Fruit fly (Drosophila melanogaster) whole organism, embryonic: ENCODE results near the gene CG31459.
A peak's percentile ranks its signal among the peaks of the same experiment; 100 is the strongest.

Experiments
- Adf1 ChIP-seq: fragments of 200-800 bp; sonication (Bioruptor generic); IDR thresholded peaks from 2 replicates; pipeline ENCODE4 v1.3.6; 2022; ENCODE audit warnings: missing biosample characterization, missing genetic modification characterization
- Atf3 ChIP-seq: fragments of 200-800 bp; sonication (Bioruptor generic); optimal IDR thresholded peaks from 3 replicates; lab custom pipeline; 2016; ENCODE audit warnings: missing biosample characterization, missing genetic modification characterization
- Bteb2 ChIP-seq: fragments of 200-800 bp; sonication (Bioruptor generic); optimal IDR thresholded peaks from 2 replicates; lab custom pipeline; 2016; ENCODE audit warnings: missing biosample characterization, missing genetic modification characterization
- CG10321 ChIP-seq: fragments of 200-800 bp; sonication (Bioruptor generic); IDR thresholded peaks from 2 replicates; pipeline ENCODE4 v1.3.6; 2022; ENCODE audit warnings: missing biosample characterization, missing genetic modification characterization
- CG14965 ChIP-seq: fragments of 200-800 bp; sonication (Bioruptor generic); optimal IDR thresholded peaks from 2 replicates; lab custom pipeline; 2016; ENCODE audit warnings: missing biosample characterization, missing genetic modification characterization, borderline replicate concordance
- CG15514 ChIP-seq: fragments of 200-800 bp; sonication (Bioruptor generic); optimal IDR thresholded peaks from 3 replicates; lab custom pipeline; 2017; ENCODE audit warnings: missing biosample characterization, missing genetic modification characterization, mild to moderate bottlenecking, moderate library complexity, missing genetic modification reagents
- CG18764 ChIP-seq: fragments of 200-800 bp; sonication (Bioruptor generic); optimal IDR thresholded peaks from 3 replicates; lab custom pipeline; 2016; ENCODE audit warnings: missing biosample characterization, missing genetic modification characterization
- CG2712 ChIP-seq: fragments of 200-800 bp; optimal IDR thresholded peaks from 3 replicates; lab custom pipeline; 2019; ENCODE audit warnings: missing biosample characterization, mild to moderate bottlenecking, missing genetic modification characterization, moderate library complexity
- CG2889 ChIP-seq: fragments of 200-800 bp; sonication (Bioruptor generic); IDR thresholded peaks from 3 replicates; pipeline ENCODE4 v1.3.6; 2022; ENCODE audit warnings: missing biosample characterization, missing genetic modification characterization
- CG31365 ChIP-seq: fragments of 200-800 bp; sonication (Bioruptor generic); optimal IDR thresholded peaks from 2 replicates; lab custom pipeline; 2018; ENCODE audit warnings: missing biosample characterization, mild to moderate bottlenecking, missing genetic modification characterization
- CG4424 ChIP-seq: fragments of 200-800 bp; sonication (Bioruptor generic); optimal IDR thresholded peaks from 3 replicates; lab custom pipeline; 2016; ENCODE audit warnings: missing biosample characterization, missing genetic modification characterization
- CG5180 ChIP-seq: fragments of 200-800 bp; sonication (Bioruptor generic); optimal IDR thresholded peaks from 3 replicates; lab custom pipeline; 2017; ENCODE audit warnings: missing biosample characterization, missing genetic modification characterization, mild to moderate bottlenecking, moderate library complexity, missing genetic modification reagents
- CG5245 ChIP-seq: fragments of 200-800 bp; sonication (Bioruptor generic); optimal IDR thresholded peaks from 3 replicates; lab custom pipeline; 2016; ENCODE audit warnings: missing biosample characterization, missing genetic modification characterization
- CG7556 ChIP-seq: fragments of 200-800 bp; sonication (Bioruptor generic); optimal IDR thresholded peaks from 2 replicates; lab custom pipeline; 2017; ENCODE audit warnings: missing biosample characterization, mild to moderate bottlenecking, missing genetic modification characterization
- CG9437 ChIP-seq: fragments of 200-800 bp; sonication (Bioruptor generic); optimal IDR thresholded peaks from 2 replicates; lab custom pipeline; 2018; ENCODE audit warnings: missing biosample characterization, mild to moderate bottlenecking, missing genetic modification characterization
- CG9932 ChIP-seq: fragments of 200-800 bp; sonication (Bioruptor generic); IDR thresholded peaks from 2 replicates; pipeline ENCODE4 v1.3.6; 2022; ENCODE audit warnings: missing biosample characterization, missing genetic modification characterization
- Deaf1 ChIP-seq: fragments of 200-800 bp; optimal IDR thresholded peaks from 3 replicates; lab custom pipeline; 2019; ENCODE audit warnings: missing biosample characterization, mild to moderate bottlenecking, missing genetic modification characterization, moderate library complexity
- H15 ChIP-seq: fragments of 200-800 bp; sonication (Bioruptor generic); IDR thresholded peaks from 3 replicates; pipeline ENCODE4 v1.3.6; 2022; ENCODE audit warnings: missing biosample characterization, missing genetic modification characterization
- HmgZ ChIP-seq: fragments of 200-800 bp; sonication (Bioruptor generic); optimal IDR thresholded peaks from 2 replicates; lab custom pipeline; 2018; ENCODE audit warnings: missing biosample characterization, mild to moderate bottlenecking, missing genetic modification characterization
- Lim3 ChIP-seq: fragments of 200-800 bp; sonication (Bioruptor generic); IDR thresholded peaks from 2 replicates; pipeline ENCODE4 v1.3.6; 2022; ENCODE audit warnings: missing biosample characterization, missing genetic modification characterization
- Mad ChIP-seq: fragments of 200-800 bp; sonication (Bioruptor generic); optimal IDR thresholded peaks from 2 replicates; lab custom pipeline; 2016; ENCODE audit warnings: missing biosample characterization, missing genetic modification characterization
- Max ChIP-seq: fragments of 200-800 bp; sonication (Bioruptor generic); optimal IDR thresholded peaks from 2 replicates; lab custom pipeline; 2016; ENCODE audit warnings: missing biosample characterization, mild to moderate bottlenecking, missing genetic modification characterization
- Nf-YA ChIP-seq: fragments of 200-800 bp; sonication (Bioruptor generic); IDR thresholded peaks from 2 replicates; pipeline ENCODE4 v1.3.6; 2022; ENCODE audit warnings: missing biosample characterization, missing genetic modification characterization
- Opbp ChIP-seq: fragments of 200-800 bp; sonication (Bioruptor generic); IDR thresholded peaks from 3 replicates; pipeline ENCODE4 v1.3.6; 2022; ENCODE audit warnings: missing biosample characterization, missing genetic modification characterization; ENCODE audit not compliant: partially characterized antibody
- Vsx1 ChIP-seq: fragments of 200-800 bp; sonication (Bioruptor generic); optimal IDR thresholded peaks from 2 replicates; lab custom pipeline; 2017; ENCODE audit warnings: missing biosample characterization, mild to moderate bottlenecking, missing genetic modification characterization, missing genetic modification reagents
- ara ChIP-seq: fragments of 200-800 bp; sonication (Bioruptor generic); IDR thresholded peaks from 2 replicates; pipeline ENCODE4 v1.3.6; 2022; ENCODE audit warnings: missing biosample characterization, missing genetic modification characterization
- bbx ChIP-seq: fragments of 200-800 bp; sonication (Bioruptor generic); IDR thresholded peaks from 2 replicates; pipeline ENCODE4 v1.3.6; 2022; ENCODE audit warnings: missing biosample characterization, missing genetic modification characterization; ENCODE audit not compliant: partially characterized antibody
- br ChIP-seq: fragments of >200 bp; optimal IDR thresholded peaks from 2 replicates; lab custom pipeline; 2017
- chn ChIP-seq: fragments of 200-800 bp; sonication (Bioruptor generic); optimal IDR thresholded peaks from 2 replicates; lab custom pipeline; 2016; ENCODE audit warnings: missing biosample characterization, missing genetic modification characterization
- crp ChIP-seq, 2 experiments: fragments of 200-800 bp; sonication (Bioruptor generic); optimal IDR thresholded peaks; 2 replicates in 1 of 2; 3 replicates in 1 of 2; lab custom pipeline; 2017; ENCODE audit warnings: missing biosample characterization in 2 of 2, missing genetic modification characterization in 2 of 2, mild to moderate bottlenecking in 1 of 2, moderate library complexity in 1 of 2
- dysf ChIP-seq: fragments of 200-800 bp; sonication (Bioruptor generic); IDR thresholded peaks from 3 replicates; pipeline ENCODE4 v1.3.6; 2022; ENCODE audit warnings: missing biosample characterization, missing genetic modification characterization
- ewg ChIP-seq: fragments of 200-800 bp; sonication (Bioruptor generic); optimal IDR thresholded peaks from 3 replicates; lab custom pipeline; 2017; ENCODE audit warnings: mild to moderate bottlenecking, missing biosample characterization, missing genetic modification reagents, missing genetic modification characterization
- fd102C ChIP-seq: fragments of 200-800 bp; sonication (Bioruptor generic); optimal IDR thresholded peaks from 2 replicates; lab custom pipeline; 2018; ENCODE audit warnings: missing biosample characterization, mild to moderate bottlenecking, missing genetic modification characterization, moderate library complexity
- gfzf ChIP-seq: fragments of 200-800 bp; sonication (Bioruptor generic); optimal IDR thresholded peaks from 2 replicates; lab custom pipeline; 2016; ENCODE audit warnings: missing biosample characterization, mild to moderate bottlenecking, missing genetic modification characterization, moderate library complexity
- ham ChIP-seq: fragments of 200-800 bp; sonication (Bioruptor generic); IDR thresholded peaks from 2 replicates; pipeline ENCODE4 v1.3.6; 2022; ENCODE audit warnings: missing biosample characterization, missing genetic modification characterization
- inv ChIP-seq: fragments of 200-800 bp; sonication (Bioruptor generic); IDR thresholded peaks from 2 replicates; pipeline ENCODE4 v1.3.6; 2022; ENCODE audit warnings: missing biosample characterization, missing genetic modification characterization; ENCODE audit not compliant: partially characterized antibody
- jigr1 ChIP-seq: fragments of 200-800 bp; sonication (Bioruptor generic); IDR thresholded peaks from 3 replicates; pipeline ENCODE4 v1.3.6; 2022; ENCODE audit warnings: missing biosample characterization, missing genetic modification characterization
- klu ChIP-seq: fragments of 200-800 bp; sonication (Bioruptor generic); IDR thresholded peaks from 2 replicates; pipeline ENCODE4 v1.3.6; 2022; ENCODE audit warnings: missing biosample characterization, missing genetic modification characterization
- lola ChIP-seq, 3 experiments: fragments of >200 bp in 2 of 3; fragments of 200-800 bp in 1 of 3; sonication (Bioruptor generic) in 1 of 3; optimal IDR thresholded peaks; 2 replicates each; lab custom pipeline; 2017 to 2019; ENCODE audit warnings: missing biosample characterization in 3 of 3, missing genetic modification characterization in 3 of 3, mild to moderate bottlenecking in 1 of 3, moderate library complexity in 1 of 3
- lov ChIP-seq, 2 experiments: fragments of 200-800 bp in 1 of 2; fragments of >200 bp in 1 of 2; sonication (Bioruptor generic) in 1 of 2; IDR thresholded peaks in 1 of 2; optimal IDR thresholded peaks in 1 of 2; 2 replicates in 1 of 2; 3 replicates in 1 of 2; pipeline versions ENCODE4 v1.3.6 to Lab custom; 2017 to 2022; ENCODE audit warnings: missing biosample characterization in 1 of 2, missing genetic modification characterization in 1 of 2
- luna ChIP-seq: fragments of 200-800 bp; sonication (Bioruptor generic); optimal IDR thresholded peaks from 2 replicates; lab custom pipeline; 2016; ENCODE audit warnings: missing biosample characterization, missing genetic modification characterization
- maf-S ChIP-seq: fragments of 200-800 bp; sonication (Bioruptor generic); optimal IDR thresholded peaks from 2 replicates; lab custom pipeline; 2016; ENCODE audit warnings: missing biosample characterization, missing genetic modification characterization
- nmo ChIP-seq: fragments of 200-800 bp; sonication (Bioruptor generic); optimal IDR thresholded peaks from 2 replicates; lab custom pipeline; 2018; ENCODE audit warnings: missing biosample characterization, mild to moderate bottlenecking, missing genetic modification characterization, moderate library complexity
- org-1 ChIP-seq: fragments of 200-800 bp; sonication (Bioruptor generic); optimal IDR thresholded peaks from 2 replicates; lab custom pipeline; 2017; ENCODE audit warnings: missing biosample characterization, missing genetic modification characterization
- phol ChIP-seq: fragments of 200-800 bp; sonication (Bioruptor generic); optimal IDR thresholded peaks from 3 replicates; lab custom pipeline; 2018; ENCODE audit warnings: missing biosample characterization, mild to moderate bottlenecking, missing genetic modification characterization, moderate library complexity
- row ChIP-seq: fragments of 200-800 bp; sonication (Bioruptor generic); IDR thresholded peaks from 3 replicates; pipeline ENCODE4 v1.3.6; 2022; ENCODE audit warnings: missing biosample characterization, missing genetic modification characterization
- sisA ChIP-seq: fragments of 200-800 bp; sonication (Bioruptor generic); IDR thresholded peaks from 2 replicates; pipeline ENCODE4 v1.3.6; 2022; ENCODE audit warnings: missing biosample characterization, missing genetic modification characterization
- ttk ChIP-seq: fragments of 200-800 bp; sonication (Bioruptor generic); IDR thresholded peaks from 2 replicates; pipeline ENCODE4 v2.1.2; 2022; ENCODE audit warnings: missing biosample characterization, missing genetic modification characterization

CG31459 gene

DNA sequence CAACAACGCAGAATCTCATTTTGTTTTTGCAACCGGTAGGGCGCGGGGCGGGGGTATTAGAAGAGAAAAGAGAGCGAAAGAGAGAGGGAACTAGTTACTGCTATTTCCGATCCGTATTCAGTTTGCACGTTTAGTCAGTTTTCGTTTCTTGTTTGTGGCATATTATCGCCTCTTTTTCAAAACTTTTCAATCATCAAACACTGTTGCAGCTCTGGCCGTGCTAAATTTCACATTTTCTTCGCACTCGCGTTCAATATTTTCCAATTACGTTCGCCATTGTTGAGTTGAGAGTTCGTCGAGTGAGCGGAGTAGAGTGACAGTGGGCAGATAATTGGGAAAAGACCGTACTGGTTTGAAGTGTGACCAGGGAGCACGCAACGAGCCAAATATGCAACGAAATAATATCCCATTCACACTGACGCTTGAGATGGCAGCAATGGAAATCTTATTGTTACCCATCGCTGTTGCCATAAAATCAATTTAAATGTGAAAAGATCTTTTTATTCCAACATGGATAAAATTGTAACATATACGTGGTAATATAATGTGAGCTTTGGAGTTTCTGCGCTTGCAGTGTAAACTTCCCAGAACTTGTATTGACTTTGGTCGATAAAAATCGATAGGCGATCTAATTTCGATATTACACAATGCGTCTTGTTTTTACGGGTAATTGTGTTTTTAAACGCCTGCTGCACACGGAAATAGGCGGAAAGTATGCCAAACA lies 20.5 kb downstream of the CG31459 start, which contains the start of the genes Ire1 and Mrm2 (continued):
- TF ChIP-seq sisA: peak; percentile 85
- TF ChIP-seq CG31365 (tag; lab: Kevin White, UChicago): no peak
- peak; percentile 83 for TF ChIP-seq Atf3 (GFP tag; lab: Kevin White, UChicago)
- peak; percentile 65; the same call in 1 of the 2 replicates for TF ChIP-seq ara (GFP tag; lab: Robert Waterston, UW)
- TF ChIP-seq lola (GFP tag; optimal IDR thresholded peaks at IDR 0.05; lab: Kevin White, UChicago): peak in 2 of 3 experiments; percentile 79 to 100
- TF ChIP-seq br: no peak
- peak; percentile 84 for TF ChIP-seq maf-S (GFP tag; lab: Kevin White, UChicago)
- TF ChIP-seq phol: peak; percentile 91
- TF ChIP-seq HmgZ (tag; lab: Kevin White, UChicago): peak; percentile 86
- TF ChIP-seq nmo (GFP tag; lab: Kevin White, UChicago): peak; percentile 92
- TF ChIP-seq CG7556 (GFP tag; lab: Kevin White, UChicago): peak; percentile 46
- TF ChIP-seq bbx: peak; percentile 52
- TF ChIP-seq CG5245 (GFP tag; lab: Kevin White, UChicago): peak; percentile 60
- TF ChIP-seq Bteb2: peak; percentile 86
- TF ChIP-seq ewg (GFP tag; lab: Kevin White, UChicago): peak; percentile 66
- TF ChIP-seq CG9932 (GFP tag; lab: Robert Waterston, UW): peak; percentile 93
- TF ChIP-seq ttk (GFP tag; lab: Robert Waterston, UW): peak; percentile 81
- TF ChIP-seq CG18764 (GFP tag; lab: Kevin White, UChicago): peak; percentile 75
- TF ChIP-seq lov (optimal IDR thresholded peaks at IDR 0.05; lab: Kevin White, UChicago): no peak
- peak; percentile 74; the same call in 1 of the 3 replicates for TF ChIP-seq lov (GFP tag; IDR thresholded peaks at IDR 0.05; lab: Robert Waterston, UW)
- peak; percentile 76 for TF ChIP-seq CG4424 (GFP tag; lab: Kevin White, UChicago)
- no peak for TF ChIP-seq org-1
- peak in 1 of 2 experiments; percentile 51 for TF ChIP-seq crp (GFP tag; optimal IDR thresholded peaks at IDR 0.05; lab: Kevin White, UChicago)
- TF ChIP-seq inv (GFP tag; lab: Robert Waterston, UW): peak; percentile 74
- peak; percentile 29 for TF ChIP-seq Deaf1 (tag; lab: Kevin White, UChicago)
- no peak for TF ChIP-seq jigr1 (GFP tag; lab: Robert Waterston, UW)
- TF ChIP-seq CG9437 (GFP tag; lab: Kevin White, UChicago): peak; percentile 61
- TF ChIP-seq CG15514 (GFP tag; lab: Kevin White, UChicago): peak; percentile 88
- no peak for TF ChIP-seq fd102C (GFP tag; lab: Kevin White, UChicago)
- no peak for TF ChIP-seq ham (GFP tag; lab: Robert Waterston, UW)
- no peak for TF ChIP-seq Vsx1 (GFP tag; lab: Kevin White, UChicago)
- TF ChIP-seq dysf (GFP tag; lab: Robert Waterston, UW): peak; percentile 84
- TF ChIP-seq Max (GFP tag; lab: Kevin White, UChicago): peak; percentile 63
- TF ChIP-seq chn (GFP tag; lab: Kevin White, UChicago): peak; percentile 81
- no peak for TF ChIP-seq CG5180 (GFP tag; lab: Kevin White, UChicago)
- peak; percentile 21; the same call in 1 of the 3 replicates for TF ChIP-seq H15 (GFP tag; lab: Robert Waterston, UW)
- peak; percentile 74 for TF ChIP-seq klu (GFP tag; lab: Robert Waterston, UW)
- TF ChIP-seq Adf1 (GFP tag; lab: Robert Waterston, UW): peak; percentile 38; the same call in 1 of the 2 replicates
- TF ChIP-seq Nf-YA (GFP tag; lab: Robert Waterston, UW): peak; percentile 51; the same call in 1 of the 2 replicates
- TF ChIP-seq CG2712 (tag; lab: Kevin White, UChicago): peak; percentile 83
- no peak for TF ChIP-seq CG10321 (GFP tag; lab: Robert Waterston, UW)
- TF ChIP-seq luna (GFP tag; lab: Kevin White, UChicago): peak; percentile 65
- no peak for TF ChIP-seq CG14965 (GFP tag; lab: Kevin White, UChicago)
- TF ChIP-seq row (GFP tag; lab: Robert Waterston, UW): peak; percentile 96
- TF ChIP-seq Lim3: no peak
- TF ChIP-seq gfzf (GFP tag; lab: Kevin White, UChicago): peak; percentile 98
- peak; percentile 50; the same call in 2 of the 3 replicates for TF ChIP-seq Opbp (GFP tag; lab: Robert Waterston, UW)
- TF ChIP-seq Mad (GFP tag; lab: Kevin White, UChicago): peak; percentile 76
- TF ChIP-seq CG2889: peak; percentile 75; the same call in 2 of the 3 replicates
